Worm (Caenorhabditis elegans) whole organism, L4/young adult: ENCODE results near the gene usp-46.

ENCODE experiments used
- W03F9.2 ChIP-seq: fragments of 150-350 bp; optimal IDR thresholded peaks from 2 replicates; lab custom pipeline; 2014; ENCODE audit warnings: missing biosample characterization, missing genetic modification characterization
- dao-5 ChIP-seq: sonication (generic microtip); optimal IDR thresholded peaks from 2 replicates; lab custom pipeline; 2016; ENCODE audit warnings: missing genotype, missing genetic modification characterization, moderate library complexity, missing compliant biosample characterization
- him-1 ChIP-seq: sonication (generic microtip); optimal IDR thresholded peaks from 2 replicates; lab custom pipeline; 2016; ENCODE audit warnings: missing genotype, missing genetic modification reagents, missing genetic modification characterization, missing compliant biosample characterization

DNA sequence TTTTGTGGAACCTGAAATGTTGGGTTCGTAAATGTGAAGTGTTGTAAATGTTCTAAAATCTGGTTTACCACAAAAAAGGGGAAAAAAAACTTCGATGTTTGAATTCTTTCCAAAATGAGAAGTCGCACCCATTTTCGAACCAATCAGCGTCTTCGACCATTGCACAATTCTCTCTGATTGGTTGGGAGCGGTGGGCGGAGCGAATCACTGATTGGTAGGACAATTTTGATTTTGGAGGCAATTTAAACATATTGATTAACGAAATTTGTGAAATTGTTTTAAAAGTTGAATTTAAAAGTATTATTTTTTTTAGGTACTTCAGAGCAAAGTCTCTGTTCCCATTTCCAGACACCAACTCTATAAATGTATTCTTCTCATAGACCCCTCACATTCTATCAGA, 12.7 kb downstream of the usp-46 start:
- TF ChIP-seq him-1 (tag; lab: Kevin White, UChicago): no peak
- TF ChIP-seq dao-5: no peak
- no peak for TF ChIP-seq W03F9.2 (tag; lab: Kevin White, UChicago)
